Fruit fly (Drosophila melanogaster) whole organism, embryonic: ENCODE results near the gene COX7AL2.

ENCODE experiments used
- Abd-B ChIP-seq: fragments of 200-800 bp; sonication (Bioruptor generic); optimal IDR thresholded peaks from 2 replicates; lab custom pipeline; 2018; ENCODE audit warnings: missing biosample characterization, mild to moderate bottlenecking, missing genetic modification characterization, moderate library complexity
- CG10565 ChIP-seq: fragments of 200-800 bp; sonication (Bioruptor generic); optimal IDR thresholded peaks from 3 replicates; lab custom pipeline; 2016; ENCODE audit warnings: missing biosample characterization, mild to moderate bottlenecking, missing genetic modification characterization
- CG11085 ChIP-seq: fragments of 200-800 bp; sonication (Bioruptor generic); IDR thresholded peaks from 2 replicates; pipeline ENCODE4 v1.3.6; 2022; ENCODE audit warnings: missing biosample characterization, missing genetic modification characterization
- CG12071 ChIP-seq: fragments of 200-800 bp; sonication (Bioruptor generic); optimal IDR thresholded peaks from 3 replicates; lab custom pipeline; 2018; ENCODE audit warnings: missing biosample characterization, mild to moderate bottlenecking, missing genetic modification characterization
- CG1233 ChIP-seq: fragments of 200-800 bp; sonication (Bioruptor generic); optimal IDR thresholded peaks from 4 replicates; lab custom pipeline; 2018; ENCODE audit warnings: missing biosample characterization, mild to moderate bottlenecking, missing genetic modification characterization
- CG12659 ChIP-seq: fragments of 200-800 bp; sonication (Bioruptor generic); optimal IDR thresholded peaks from 3 replicates; lab custom pipeline; 2017; ENCODE audit warnings: mild to moderate bottlenecking, missing biosample characterization, missing genetic modification reagents, missing genetic modification characterization
- CG14965 ChIP-seq: fragments of 200-800 bp; sonication (Bioruptor generic); optimal IDR thresholded peaks from 2 replicates; lab custom pipeline; 2016; ENCODE audit warnings: missing biosample characterization, missing genetic modification characterization, borderline replicate concordance
- CG15601 ChIP-seq: fragments of 200-800 bp; sonication (Bioruptor generic); optimal IDR thresholded peaks from 3 replicates; lab custom pipeline; 2019; ENCODE audit warnings: missing biosample characterization, mild to moderate bottlenecking, missing genetic modification characterization, moderate library complexity
- CG17328 ChIP-seq: fragments of 200-800 bp; sonication (Bioruptor generic); IDR thresholded peaks from 2 replicates; pipeline ENCODE4 v1.3.6; 2022; ENCODE audit warnings: missing biosample characterization, missing genetic modification characterization
- CG2120 ChIP-seq: fragments of 200-800 bp; sonication (Bioruptor generic); optimal IDR thresholded peaks from 3 replicates; lab custom pipeline; 2016; ENCODE audit warnings: missing biosample characterization, missing genetic modification characterization
- CG2129 ChIP-seq: fragments of 200-800 bp; sonication (Bioruptor generic); IDR thresholded peaks from 2 replicates; pipeline ENCODE4 v1.3.6; 2022; ENCODE audit warnings: missing biosample characterization, missing genetic modification characterization; ENCODE audit not compliant: partially characterized antibody
- CG30020 ChIP-seq: fragments of 200-800 bp; optimal IDR thresholded peaks from 2 replicates; lab custom pipeline; 2019; ENCODE audit warnings: missing biosample characterization, mild to moderate bottlenecking, missing genetic modification characterization, moderate library complexity
- CG3407 ChIP-seq: fragments of 200-800 bp; sonication (Bioruptor generic); optimal IDR thresholded peaks from 2 replicates; lab custom pipeline; 2018; ENCODE audit warnings: missing biosample characterization, mild to moderate bottlenecking, missing genetic modification characterization
- CG34224 ChIP-seq: fragments of 200-800 bp; sonication (Bioruptor generic); IDR thresholded peaks from 3 replicates; pipeline ENCODE4 v1.3.6; 2022; ENCODE audit warnings: missing biosample characterization, missing genetic modification characterization; ENCODE audit not compliant: partially characterized antibody
- CG43689 ChIP-seq: fragments of 200-800 bp; sonication (Bioruptor generic); IDR thresholded peaks from 2 replicates; pipeline ENCODE4 v1.3.6; 2022; ENCODE audit warnings: missing biosample characterization, missing genetic modification characterization
- CG4707 ChIP-seq: fragments of 200-800 bp; sonication (Bioruptor generic); optimal IDR thresholded peaks from 2 replicates; lab custom pipeline; 2018; ENCODE audit warnings: missing biosample characterization, mild to moderate bottlenecking, missing genetic modification characterization, moderate library complexity
- CG6854 ChIP-seq: fragments of 200-800 bp; sonication (Bioruptor generic); optimal IDR thresholded peaks from 3 replicates; lab custom pipeline; 2017; ENCODE audit warnings: missing biosample characterization, mild to moderate bottlenecking, missing genetic modification characterization
- CG7271 ChIP-seq: fragments of 200-800 bp; sonication (Bioruptor generic); optimal IDR thresholded peaks from 2 replicates; lab custom pipeline; 2018; ENCODE audit warnings: missing biosample characterization, mild to moderate bottlenecking, missing genetic modification characterization, moderate library complexity
- CG7372 ChIP-seq: fragments of 200-800 bp; sonication (Bioruptor generic); IDR thresholded peaks from 2 replicates; pipeline ENCODE4 v1.3.6; 2022; ENCODE audit warnings: missing biosample characterization, missing genetic modification characterization
- CG9437 ChIP-seq: fragments of 200-800 bp; sonication (Bioruptor generic); optimal IDR thresholded peaks from 2 replicates; lab custom pipeline; 2018; ENCODE audit warnings: missing biosample characterization, mild to moderate bottlenecking, missing genetic modification characterization
- CG9797 ChIP-seq: fragments of 200-800 bp; sonication (Bioruptor generic); optimal IDR thresholded peaks from 3 replicates; lab custom pipeline; 2018; ENCODE audit warnings: missing biosample characterization, mild to moderate bottlenecking, missing genetic modification characterization
- CG9932 ChIP-seq: fragments of 200-800 bp; sonication (Bioruptor generic); IDR thresholded peaks from 2 replicates; pipeline ENCODE4 v1.3.6; 2022; ENCODE audit warnings: missing biosample characterization, missing genetic modification characterization
- Dbx ChIP-seq: fragments of 200-800 bp; sonication (Bioruptor generic); IDR thresholded peaks from 3 replicates; pipeline ENCODE4 v1.3.6; 2022; ENCODE audit warnings: missing biosample characterization, missing genetic modification characterization
- Mad ChIP-seq: fragments of 200-800 bp; sonication (Bioruptor generic); optimal IDR thresholded peaks from 2 replicates; lab custom pipeline; 2016; ENCODE audit warnings: missing biosample characterization, missing genetic modification characterization
- Opbp ChIP-seq: fragments of 200-800 bp; sonication (Bioruptor generic); IDR thresholded peaks from 3 replicates; pipeline ENCODE4 v1.3.6; 2022; ENCODE audit warnings: missing biosample characterization, missing genetic modification characterization; ENCODE audit not compliant: partially characterized antibody
- Optix ChIP-seq: fragments of 200-800 bp; sonication (Bioruptor generic); IDR thresholded peaks from 3 replicates; pipeline ENCODE4 v1.3.6; 2022; ENCODE audit warnings: missing biosample characterization, missing genetic modification characterization
- Scr ChIP-seq: fragments of 200-800 bp; sonication (Bioruptor generic); IDR thresholded peaks from 2 replicates; pipeline ENCODE4 v1.3.6; 2022; ENCODE audit warnings: missing biosample characterization, missing genetic modification characterization; ENCODE audit not compliant: partially characterized antibody
- Sry-δ ChIP-seq: fragments of 200-800 bp; sonication (Bioruptor generic); optimal IDR thresholded peaks from 2 replicates; lab custom pipeline; 2016; ENCODE audit warnings: missing biosample characterization, missing genetic modification characterization
- Stat92E ChIP-seq, 3 experiments: fragments of >200 bp in 2 of 3; fragments of 200-800 bp in 1 of 3; sonication (Bioruptor generic) in 1 of 3; optimal IDR thresholded peaks; 2 replicates each; lab custom pipeline; 2017 to 2019; ENCODE audit warnings: missing biosample characterization in 3 of 3, missing genetic modification characterization in 3 of 3, mild to moderate bottlenecking in 1 of 3, moderate library complexity in 1 of 3
- Xbp1 ChIP-seq: fragments of 200-800 bp; sonication (Bioruptor generic); optimal IDR thresholded peaks from 3 replicates; lab custom pipeline; 2016; ENCODE audit warnings: missing biosample characterization, mild to moderate bottlenecking, missing genetic modification characterization
- ab ChIP-seq: fragments of 200-800 bp; sonication (Bioruptor generic); optimal IDR thresholded peaks from 2 replicates; lab custom pipeline; 2016; ENCODE audit warnings: missing biosample characterization, missing genetic modification characterization
- aop ChIP-seq: fragments of 200-800 bp; sonication (Bioruptor generic); IDR thresholded peaks from 2 replicates; pipeline ENCODE4 v1.3.6; 2022; ENCODE audit warnings: missing biosample characterization, missing genetic modification characterization
- ase ChIP-seq: fragments of 200-800 bp; sonication (Bioruptor generic); IDR thresholded peaks from 3 replicates; pipeline ENCODE4 v1.3.6; 2022; ENCODE audit warnings: missing biosample characterization, missing genetic modification characterization
- cas ChIP-seq: fragments of 200-800 bp; sonication (Bioruptor generic); IDR thresholded peaks from 2 replicates; pipeline ENCODE4 v1.3.6; 2022; ENCODE audit warnings: missing biosample characterization, missing genetic modification characterization
- danr ChIP-seq: fragments of 200-800 bp; sonication (Bioruptor generic); IDR thresholded peaks from 2 replicates; pipeline ENCODE4 v1.3.6; 2022; ENCODE audit warnings: missing biosample characterization, missing genetic modification characterization
- eyg ChIP-seq: fragments of 200-800 bp; sonication (Bioruptor generic); optimal IDR thresholded peaks from 3 replicates; lab custom pipeline; 2016; ENCODE audit warnings: missing biosample characterization, missing genetic modification characterization
- gfzf ChIP-seq: fragments of 200-800 bp; sonication (Bioruptor generic); optimal IDR thresholded peaks from 2 replicates; lab custom pipeline; 2016; ENCODE audit warnings: missing biosample characterization, mild to moderate bottlenecking, missing genetic modification characterization, moderate library complexity
- gro ChIP-seq: fragments of 200-800 bp; sonication (Bioruptor generic); optimal IDR thresholded peaks from 2 replicates; lab custom pipeline; 2016; ENCODE audit warnings: missing biosample characterization, missing genetic modification characterization
- h ChIP-seq: fragments of >200 bp; optimal IDR thresholded peaks from 2 replicates; lab custom pipeline; 2017
- inv ChIP-seq: fragments of 200-800 bp; sonication (Bioruptor generic); IDR thresholded peaks from 2 replicates; pipeline ENCODE4 v1.3.6; 2022; ENCODE audit warnings: missing biosample characterization, missing genetic modification characterization; ENCODE audit not compliant: partially characterized antibody
- jing ChIP-seq: fragments of 200-800 bp; sonication (Bioruptor generic); optimal IDR thresholded peaks from 2 replicates; lab custom pipeline; 2018; ENCODE audit warnings: missing biosample characterization, mild to moderate bottlenecking, missing genetic modification characterization
- kah ChIP-seq: fragments of 200-800 bp; sonication (Bioruptor generic); optimal IDR thresholded peaks from 2 replicates; lab custom pipeline; 2018; ENCODE audit warnings: missing biosample characterization, mild to moderate bottlenecking, missing genetic modification characterization
- lbe ChIP-seq: fragments of 200-800 bp; sonication (Bioruptor generic); optimal IDR thresholded peaks from 2 replicates; lab custom pipeline; 2016; ENCODE audit warnings: missing biosample characterization, mild to moderate bottlenecking, missing genetic modification characterization
- mirr ChIP-seq: fragments of 200-800 bp; sonication (Bioruptor generic); optimal IDR thresholded peaks from 3 replicates; lab custom pipeline; 2018; ENCODE audit warnings: missing biosample characterization, mild to moderate bottlenecking, missing genetic modification characterization
- p53 ChIP-seq: fragments of 200-800 bp; sonication (Bioruptor generic); optimal IDR thresholded peaks from 2 replicates; lab custom pipeline; 2016; ENCODE audit warnings: missing biosample characterization, missing genetic modification characterization
- pzg ChIP-seq: fragments of 200-800 bp; sonication (Bioruptor generic); optimal IDR thresholded peaks from 3 replicates; lab custom pipeline; 2018; ENCODE audit warnings: missing biosample characterization, mild to moderate bottlenecking, missing genetic modification characterization, moderate library complexity
- sna ChIP-seq: fragments of 200-800 bp; sonication (Bioruptor generic); IDR thresholded peaks from 2 replicates; pipeline ENCODE4 v1.3.6; 2022; ENCODE audit warnings: missing biosample characterization, missing genetic modification characterization; ENCODE audit not compliant: partially characterized antibody
- vnd ChIP-seq: fragments of 200-800 bp; sonication (Bioruptor generic); IDR thresholded peaks from 3 replicates; pipeline ENCODE4 v1.3.6; 2022; ENCODE audit warnings: missing biosample characterization, missing genetic modification characterization; ENCODE audit not compliant: partially characterized antibody
- vvl ChIP-seq: fragments of 200-800 bp; sonication (Bioruptor generic); IDR thresholded peaks from 2 replicates; pipeline ENCODE4 v1.3.6; 2022; ENCODE audit warnings: missing biosample characterization, missing genetic modification characterization
- wor ChIP-seq: fragments of 200-800 bp; sonication (Bioruptor generic); IDR thresholded peaks from 2 replicates; pipeline ENCODE4 v1.3.6; 2022; ENCODE audit warnings: missing biosample characterization, missing genetic modification characterization
- yki ChIP-seq: fragments of >200 bp; optimal IDR thresholded peaks from 3 replicates; lab custom pipeline; 2018

The COX7AL2 gene

DNA sequence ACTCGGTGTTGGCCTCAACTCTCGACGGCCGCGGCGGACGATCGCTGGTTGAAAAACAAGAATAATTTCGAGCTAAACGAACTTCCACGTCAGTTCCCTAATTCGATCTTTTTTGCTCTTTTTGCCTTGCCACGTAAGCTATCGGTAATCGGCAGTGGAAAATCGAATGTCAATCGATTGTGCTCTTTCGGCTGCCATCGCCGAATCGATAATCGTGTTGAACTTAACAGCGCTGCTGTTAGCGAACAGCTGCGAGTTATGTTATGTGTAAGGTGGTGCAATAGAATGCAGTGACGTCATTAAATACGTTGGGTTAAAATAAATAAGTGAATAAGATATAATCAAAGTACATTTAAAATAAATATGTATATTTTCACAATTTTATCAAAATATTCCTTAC is 39.0 kb upstream of the COX7AL2 start, which contains the start of gene Sec24CD (continued):
- peak; percentile 35 for TF ChIP-seq CG9797 (GFP tag; lab: Kevin White, UChicago)
- peak; percentile 66 for TF ChIP-seq inv (GFP tag; lab: Robert Waterston, UW)
- no peak for TF ChIP-seq CG15601
- peak; percentile 4 for TF ChIP-seq gfzf (GFP tag; lab: Kevin White, UChicago)
- TF ChIP-seq CG1233 (GFP tag; lab: Kevin White, UChicago), result no peak
- no peak for TF ChIP-seq ab (GFP tag; lab: Kevin White, UChicago)
- peak; percentile 98 for TF ChIP-seq CG34224 (GFP tag; lab: Robert Waterston, UW)
- TF ChIP-seq jing (GFP tag; lab: Kevin White, UChicago), result no peak
- no peak for TF ChIP-seq mirr
- peak; percentile 46 for TF ChIP-seq lbe (GFP tag; lab: Kevin White, UChicago)
- no peak for TF ChIP-seq CG17328 (GFP tag; lab: Robert Waterston, UW)
- TF ChIP-seq CG2129 (GFP tag; lab: Robert Waterston, UW), result no peak
- TF ChIP-seq wor (GFP tag; lab: Robert Waterston, UW), result no peak
- TF ChIP-seq CG43689, result no peak
- TF ChIP-seq aop (GFP tag; lab: Robert Waterston, UW), result no peak
- peak; percentile 83 for TF ChIP-seq Scr (GFP tag; lab: Robert Waterston, UW)
- no peak for TF ChIP-seq danr (GFP tag; lab: Robert Waterston, UW)
- no peak for TF ChIP-seq CG9437 (GFP tag; lab: Kevin White, UChicago)
- TF ChIP-seq Dbx (GFP tag; lab: Robert Waterston, UW), result 0 out of 3 replicates have a peak, but pooled peaks have one; percentile 19
- no peak for TF ChIP-seq ase (GFP tag; lab: Robert Waterston, UW)
- no peak for TF ChIP-seq CG7372 (GFP tag; lab: Robert Waterston, UW)
- no peak for TF ChIP-seq CG4707
- peak; percentile 6 for TF ChIP-seq CG2120 (GFP tag; lab: Kevin White, UChicago)
- peak; percentile 38; the same call in 1 of the 2 replicates for TF ChIP-seq vvl (GFP tag; lab: Robert Waterston, UW)
- no peak for TF ChIP-seq CG9932 (GFP tag; lab: Robert Waterston, UW)
- no peak for TF ChIP-seq CG14965
- TF ChIP-seq CG10565, result no peak
- TF ChIP-seq Xbp1 (GFP tag; lab: Kevin White, UChicago), result peak; percentile 79
- peak; percentile 96 for TF ChIP-seq sna (GFP tag; lab: Robert Waterston, UW)
- TF ChIP-seq vnd (GFP tag; lab: Robert Waterston, UW), result peak; percentile 84
- TF ChIP-seq Opbp, result peak; percentile 92; the same call in 2 of the 3 replicates
- no peak for TF ChIP-seq eyg (GFP tag; lab: Kevin White, UChicago)
- TF ChIP-seq CG3407 (GFP tag; lab: Kevin White, UChicago), result no peak
- TF ChIP-seq Stat92E (GFP tag; optimal IDR thresholded peaks at IDR 0.05; lab: Kevin White, UChicago), result peak in 1 of 3 experiments; percentile 79
- no peak for TF ChIP-seq yki
- TF ChIP-seq gro (GFP tag; lab: Kevin White, UChicago), result no peak
- no peak for TF ChIP-seq Abd-B (GFP tag; lab: Kevin White, UChicago)
- TF ChIP-seq Optix, result no peak
- peak; percentile 74 for TF ChIP-seq Sry-δ (GFP tag; lab: Kevin White, UChicago)
- TF ChIP-seq cas (GFP tag; lab: Robert Waterston, UW), result no peak
- TF ChIP-seq kah (GFP tag; lab: Kevin White, UChicago), result no peak
- TF ChIP-seq CG6854 (GFP tag; lab: Kevin White, UChicago), result no peak
- no peak for TF ChIP-seq CG11085 (GFP tag; lab: Robert Waterston, UW)
- no peak for TF ChIP-seq p53 (GFP tag; lab: Kevin White, UChicago)
- TF ChIP-seq CG7271 (tag; lab: Kevin White, UChicago), result no peak
- no peak for TF ChIP-seq h
- TF ChIP-seq CG30020, result no peak
- no peak for TF ChIP-seq Mad (GFP tag; lab: Kevin White, UChicago)
- TF ChIP-seq CG12659, result peak; percentile 73
- TF ChIP-seq pzg (GFP tag; lab: Kevin White, UChicago), result peak; percentile 84
- TF ChIP-seq CG12071 (GFP tag; lab: Kevin White, UChicago), result no peak
